Fruit fly (Drosophila melanogaster): ENCODE data around the gene Flad2.
"Not testable (repeated sequence)": the region's sequence is repeated elsewhere in the genome, so short reads cannot be mapped to it uniquely, and the experiment has no call there.

Flad2 gene

dm6 chr2L:13430919-13431502 is 18.7 kb downstream of the Flad2 start (continued):
- TF ChIP-seq esn (GFP tag; optimal IDR thresholded peaks at IDR 0.05) = no peak

dm6 chr2L:13434795-13435634 is 22.7 kb downstream of the Flad2 start, which contains the start of gene Tehao:
Tehao (plus strand) TSS chr2L:13435622.
- TF ChIP-seq net (GFP tag; optimal IDR thresholded peaks at IDR 0.05) (no peak), vri (GFP tag; optimal IDR thresholded peaks at IDR 0.05) (peak; percentile 60), topi (GFP tag; optimal IDR thresholded peaks at IDR 0.05) (no peak), acj6 (GFP tag; optimal IDR thresholded peaks at IDR 0.05) (no peak), svp (GFP tag) (peak; percentile 78), CG3919 (GFP tag; optimal IDR thresholded peaks at IDR 0.05) (no peak)

dm6 chr2L:13436791-13437190 is 24.5 kb downstream of the Flad2 start:
- TF ChIP-seq svp (GFP tag) = peak; percentile 87
- TF ChIP-seq Hr4 (GFP tag; optimal IDR thresholded peaks at IDR 0.05) = no peak
- peak; percentile 77 for TF ChIP-seq vri (GFP tag; optimal IDR thresholded peaks at IDR 0.05)

dm6 chr2L:13445249-13445846 is 33.0 kb downstream of the Flad2 start, which contains the start of gene Hacd2:
Hacd2 (minus strand) TSS chr2L:13445651.
- no peak for TF ChIP-seq dsx (GFP tag; optimal IDR thresholded peaks at IDR 0.05; ENCODE audit: poor library complexity, severe bottlenecking)
- no peak for TF ChIP-seq salr (GFP tag; optimal IDR thresholded peaks at IDR 0.05)
- TF ChIP-seq lz (GFP tag; optimal IDR thresholded peaks at IDR 0.05) = peak; percentile 9
- TF ChIP-seq CG3919 (GFP tag; optimal IDR thresholded peaks at IDR 0.05) = no peak
- no peak for TF ChIP-seq CG8632 (GFP tag; optimal IDR thresholded peaks at IDR 0.05)
- no peak for TF ChIP-seq Eip78C (GFP tag)
- TF ChIP-seq Met (GFP tag; optimal IDR thresholded peaks at IDR 0.05) = no peak
- TF ChIP-seq Hr39 (GFP tag; optimal IDR thresholded peaks at IDR 0.05) = no peak
- no peak for TF ChIP-seq CG8319 (GFP tag; optimal IDR thresholded peaks at IDR 0.05)
- no peak for TF ChIP-seq Sox102F (GFP tag; optimal IDR thresholded peaks at IDR 0.05)
- no peak for TF ChIP-seq CG7368 (GFP tag; optimal IDR thresholded peaks at IDR 0.05)
- TF ChIP-seq CG15336 (GFP tag; IDR thresholded peaks at IDR 0.05) = no peak
- TF ChIP-seq vri (GFP tag; optimal IDR thresholded peaks at IDR 0.05) = peak; percentile 4
- no peak for TF ChIP-seq OdsH (GFP tag; optimal IDR thresholded peaks at IDR 0.05)
- TF ChIP-seq svp (GFP tag) = peak; percentile 87
- peak; percentile 53 for TF ChIP-seq Sox14 (GFP tag; optimal IDR thresholded peaks at IDR 0.05)
- no peak for TF ChIP-seq fd85E (GFP tag; optimal IDR thresholded peaks at IDR 0.05)
- TF ChIP-seq Eip75B (GFP tag; optimal IDR thresholded peaks at IDR 0.05) = no peak
- peak; percentile 14 for TF ChIP-seq cyc (GFP tag; optimal IDR thresholded peaks at IDR 0.05)
- peak; percentile 8 for TF ChIP-seq CG31627 (GFP tag; optimal IDR thresholded peaks at IDR 0.05)
- no peak for TF ChIP-seq Blimp-1 (GFP tag; optimal IDR thresholded peaks at IDR 0.05)
- TF ChIP-seq CG11294 (GFP tag; IDR thresholded peaks at IDR 0.05) = no peak
- no peak for TF ChIP-seq CG6854 (GFP tag; optimal IDR thresholded peaks at IDR 0.05)
- no peak for TF ChIP-seq Ets21C (GFP tag; optimal IDR thresholded peaks at IDR 0.05)
- TF ChIP-seq dac (GFP tag; optimal IDR thresholded peaks at IDR 0.05) = no peak
- TF ChIP-seq ss (GFP tag; optimal IDR thresholded peaks at IDR 0.05) = no peak
- TF ChIP-seq CG6792 (GFP tag; optimal IDR thresholded peaks at IDR 0.05) = no peak

dm6 chr2L:13449397-13449796 is 37.1 kb downstream of the Flad2 start, which contains the start of gene Hsp60D:
Hsp60D (minus strand) TSS chr2L:13449497.
- TF ChIP-seq CG6163 (GFP tag; IDR thresholded peaks at IDR 0.05); Sox102F (GFP tag; optimal IDR thresholded peaks at IDR 0.05); CG16779 (tag; optimal IDR thresholded peaks at IDR 0.05): not testable (repeated sequence)
